Fruit fly (Drosophila melanogaster): Measurements from ENCODE around the gene CG15482.
A peak's percentile ranks its signal among the peaks of the same experiment; 100 is the strongest.

Gene CG15482

dm6 chr2L:13176701-13177249 lies 34.8 kb downstream of the CG15482 start, which contains the start of the genes Sfmbt and CG5439 (continued):
- TF ChIP-seq ase (GFP tag; IDR thresholded peaks at IDR 0.05), result 0 out of 3 replicates have a peak, but pooled peaks have one; percentile 45
- TF ChIP-seq Gsc (GFP tag; IDR thresholded peaks at IDR 0.05), result peak; percentile 42; the same call in 1 of the 2 replicates
- peak; percentile 70 for TF ChIP-seq Aef1 (GFP tag; IDR thresholded peaks at IDR 0.05)
- TF ChIP-seq kay (GFP tag; optimal IDR thresholded peaks at IDR 0.05), result peak; percentile 91
- 0 out of 2 replicates have a peak, but pooled peaks have one; percentile 50 for TF ChIP-seq chm (GFP tag; IDR thresholded peaks at IDR 0.05)
- peak; percentile 6 for TF ChIP-seq CG12299 (tag; optimal IDR thresholded peaks at IDR 0.05)
- TF ChIP-seq twi (tag; optimal IDR thresholded peaks at IDR 0.05), result peak; percentile 50
- TF ChIP-seq CG14710 (tag; optimal IDR thresholded peaks at IDR 0.05), result peak; percentile 95
- TF ChIP-seq so (GFP tag; IDR thresholded peaks at IDR 0.05), result no peak
- peak; percentile 65; the same call in 1 of the 2 replicates for TF ChIP-seq klu (GFP tag; IDR thresholded peaks at IDR 0.05)
- peak; percentile 73 for TF ChIP-seq slp2 (GFP tag; optimal IDR thresholded peaks at IDR 0.05)
- TF ChIP-seq CG8281 (tag; optimal IDR thresholded peaks at IDR 0.05), result no peak
- TF ChIP-seq CG30431 (GFP tag; optimal IDR thresholded peaks at IDR 0.05), result peak; percentile 58
- TF ChIP-seq CG13287 (GFP tag; IDR thresholded peaks at IDR 0.05; ENCODE audit: partially characterized antibody), result peak; percentile 33; the same call in 1 of the 2 replicates
- TF ChIP-seq NK7.1 (GFP tag; optimal IDR thresholded peaks at IDR 0.05), result peak; percentile 52
- no peak for TF ChIP-seq CrebB (tag; optimal IDR thresholded peaks at IDR 0.05)
- peak; percentile 10 for TF ChIP-seq CTCF (GFP tag; optimal IDR thresholded peaks at IDR 0.05)
- TF ChIP-seq Side (GFP tag; optimal IDR thresholded peaks at IDR 0.05), result peak; percentile 54
- TF ChIP-seq jing (GFP tag; optimal IDR thresholded peaks at IDR 0.05), result no peak
- TF ChIP-seq wor (GFP tag; IDR thresholded peaks at IDR 0.05), result 0 out of 2 replicates have a peak, but pooled peaks have one; percentile 28
- TF ChIP-seq prd (optimal IDR thresholded peaks at IDR 0.05), result no peak
- TF ChIP-seq prd (GFP tag; IDR thresholded peaks at IDR 0.05), result peak; percentile 80
- no peak for TF ChIP-seq Trl (optimal IDR thresholded peaks at IDR 0.05)
- peak; percentile 82 for TF ChIP-seq Trl (GFP tag; optimal IDR thresholded peaks at IDR 0.05)
- peak; percentile 86 for TF ChIP-seq Antp (GFP tag; optimal IDR thresholded peaks at IDR 0.05)
- TF ChIP-seq lola (GFP tag; optimal IDR thresholded peaks at IDR 0.05), result peak in 1 of 3 experiments; percentile 70
- peak; percentile 53 for TF ChIP-seq amos (GFP tag; IDR thresholded peaks at IDR 0.05; ENCODE audit: partially characterized antibody)
- TF ChIP-seq CG13624 (GFP tag; optimal IDR thresholded peaks at IDR 0.05), result peak; percentile 82
- TF ChIP-seq CG6765 (GFP tag; optimal IDR thresholded peaks at IDR 0.05), result peak; percentile 16
- TF ChIP-seq CG6175 (GFP tag; IDR thresholded peaks at IDR 0.05), result peak; percentile 50; the same call in 1 of the 3 replicates
- peak; percentile 45; the same call in 1 of the 2 replicates for TF ChIP-seq CG17612 (GFP tag; IDR thresholded peaks at IDR 0.05)
- peak; percentile 17 for TF ChIP-seq ac (GFP tag; optimal IDR thresholded peaks at IDR 0.05)
- TF ChIP-seq peb (GFP tag; IDR thresholded peaks at IDR 0.05), result 0 out of 2 replicates have a peak, but pooled peaks have one; percentile 28
- TF ChIP-seq CG1024 (GFP tag; IDR thresholded peaks at IDR 0.05), result no peak; the same call in 1 of the 2 replicates
- TF ChIP-seq YL-1 (GFP tag; optimal IDR thresholded peaks at IDR 0.05), result peak; percentile 94
- TF ChIP-seq CG1792 (GFP tag; optimal IDR thresholded peaks at IDR 0.05), result peak; percentile 31
- TF ChIP-seq CG9797 (GFP tag; optimal IDR thresholded peaks at IDR 0.05), result peak; percentile 55
- no peak for TF ChIP-seq Dfd (GFP tag; optimal IDR thresholded peaks at IDR 0.05)
- peak; percentile 43 for TF ChIP-seq ato (GFP tag; IDR thresholded peaks at IDR 0.05; ENCODE audit: partially characterized antibody)
- TF ChIP-seq Camta (GFP tag; optimal IDR thresholded peaks at IDR 0.05), result peak; percentile 79
- TF ChIP-seq HHEX (GFP tag; optimal IDR thresholded peaks at IDR 0.05), result peak; percentile 72
- TF ChIP-seq otp (GFP tag; IDR thresholded peaks at IDR 0.05), result no peak
- TF ChIP-seq Drgx (GFP tag; IDR thresholded peaks at IDR 0.05), result peak; percentile 34; the same call in 1 of the 2 replicates
- TF ChIP-seq tx (GFP tag; optimal IDR thresholded peaks at IDR 0.05), result peak; percentile 75
- no peak for TF ChIP-seq bigmax (GFP tag; optimal IDR thresholded peaks at IDR 0.05)
- no peak for TF ChIP-seq CG14860 (GFP tag; IDR thresholded peaks at IDR 0.05; ENCODE audit: partially characterized antibody)
- 0 out of 2 replicates have a peak, but pooled peaks have one; percentile 11 for TF ChIP-seq CG10959 (GFP tag; IDR thresholded peaks at IDR 0.05)
- TF ChIP-seq chn (GFP tag; optimal IDR thresholded peaks at IDR 0.05), result peak; percentile 71
- peak; percentile 56 for TF ChIP-seq vfl (GFP tag; optimal IDR thresholded peaks at IDR 0.05)
- peak; percentile 90 for TF ChIP-seq CG17186 (GFP tag; optimal IDR thresholded peaks at IDR 0.05)
- peak; percentile 46 for TF ChIP-seq CG18764 (GFP tag; optimal IDR thresholded peaks at IDR 0.05)

Data from whole organism, embryonic.